Fruit fly (Drosophila melanogaster): ENCODE results near the gene Tgt.
A peak's percentile ranks its signal among the peaks of the same experiment; 100 is the strongest.

The Tgt gene

DNA sequence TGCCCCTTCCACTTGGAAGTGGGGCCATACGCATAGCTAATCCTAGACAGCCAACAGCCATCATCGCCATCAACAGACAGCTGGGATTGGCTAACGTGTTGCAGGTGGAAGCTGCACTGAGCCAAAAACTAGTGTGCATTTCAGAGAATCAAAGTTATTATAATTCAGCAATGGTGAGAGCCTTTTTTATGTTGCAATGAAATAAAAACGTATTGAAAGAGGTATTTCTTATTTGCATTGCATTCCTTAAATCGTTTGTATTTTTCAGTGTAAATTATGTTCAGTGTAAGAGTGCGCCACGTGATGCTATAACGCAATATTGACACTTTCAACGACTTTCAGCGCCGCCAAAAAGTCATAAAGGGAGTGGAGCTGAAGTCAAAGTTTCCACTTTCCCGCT is 29.7 kb downstream of the Tgt start:
- TF ChIP-seq Dfd (GFP tag; optimal IDR thresholded peaks at IDR 0.05) (no peak), pan (optimal IDR thresholded peaks at IDR 0.05) (no peak), CrebA (GFP tag; optimal IDR thresholded peaks at IDR 0.05; ENCODE audit: borderline replicate concordance) (no peak), dl (GFP tag; optimal IDR thresholded peaks at IDR 0.05; ENCODE audit: insufficient read depth in 1 of 2, partially characterized antibody in 2 of 2) (no peak), brk (GFP tag; optimal IDR thresholded peaks at IDR 0.05) (no peak), Rel (GFP tag; optimal IDR thresholded peaks at IDR 0.05) (no peak), Rel (tag; optimal IDR thresholded peaks at IDR 0.05) (no peak), jim (GFP tag; optimal IDR thresholded peaks at IDR 0.05) (no peak), lola (GFP tag; optimal IDR thresholded peaks at IDR 0.05) (no peak), Dif (GFP tag; optimal IDR thresholded peaks at IDR 0.05; ENCODE audit: partially characterized antibody) (no peak)

DNA sequence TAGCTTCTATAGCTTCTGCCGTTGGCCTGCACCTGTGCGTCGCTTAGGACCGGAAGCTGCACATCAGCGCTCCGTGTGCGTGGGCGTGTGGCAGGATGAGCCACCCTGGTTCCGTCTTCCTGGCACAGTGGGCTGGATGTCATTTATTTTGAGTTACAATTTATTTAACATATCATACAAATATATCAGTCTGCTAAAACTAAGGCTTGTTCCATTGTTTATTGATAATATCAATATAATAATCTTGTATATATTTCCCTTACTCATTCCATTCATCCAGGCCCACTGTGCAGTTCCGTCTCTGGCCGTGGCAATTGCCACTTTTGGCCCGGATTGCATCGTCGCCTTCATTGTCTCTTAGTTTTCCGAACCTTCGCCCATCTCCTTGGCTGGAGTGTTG is 30.6 kb downstream of the Tgt start:
- TF ChIP-seq N (GFP tag; optimal IDR thresholded peaks at IDR 0.05) (no peak), CG9705 (GFP tag; optimal IDR thresholded peaks at IDR 0.05) (no peak)

DNA sequence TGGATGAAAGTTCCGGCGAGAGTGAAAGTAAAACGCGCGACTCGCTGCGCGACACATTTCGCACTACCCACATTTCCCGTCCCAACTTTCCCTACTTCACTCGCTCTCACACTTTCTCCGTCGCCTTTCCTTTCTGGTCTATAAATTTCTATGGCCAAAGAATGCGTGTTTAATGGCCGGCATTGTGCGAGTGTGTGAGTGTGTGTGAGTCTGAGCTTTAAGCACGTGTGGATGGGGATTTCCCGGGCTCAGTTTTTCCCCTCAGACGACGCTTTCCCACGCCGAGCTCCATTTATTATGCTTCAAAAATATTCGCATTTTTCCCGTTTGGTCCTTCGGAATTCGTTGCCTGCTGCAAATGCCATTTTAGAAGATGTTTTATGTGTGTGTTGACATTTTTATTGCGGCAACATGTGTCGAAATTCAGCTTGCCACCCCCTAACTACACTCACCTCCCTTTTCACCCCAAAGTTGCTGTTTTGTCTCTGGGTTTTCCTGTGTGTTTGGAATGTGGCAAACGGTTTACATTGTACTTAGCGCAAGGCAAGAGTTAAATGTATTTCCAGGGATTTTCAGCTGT is 33.3 kb downstream of the Tgt start:
- TF ChIP-seq h (GFP tag; optimal IDR thresholded peaks at IDR 0.05) (no peak), Myc (optimal IDR thresholded peaks at IDR 0.05) (no peak), Dfd (GFP tag; optimal IDR thresholded peaks at IDR 0.05) (no peak), Sp1 (GFP tag; optimal IDR thresholded peaks at IDR 0.05) (no peak), Mio (GFP tag; optimal IDR thresholded peaks at IDR 0.05) (no peak), Rel (GFP tag; optimal IDR thresholded peaks at IDR 0.05) (no peak), Rel (tag; optimal IDR thresholded peaks at IDR 0.05) (no peak)

DNA sequence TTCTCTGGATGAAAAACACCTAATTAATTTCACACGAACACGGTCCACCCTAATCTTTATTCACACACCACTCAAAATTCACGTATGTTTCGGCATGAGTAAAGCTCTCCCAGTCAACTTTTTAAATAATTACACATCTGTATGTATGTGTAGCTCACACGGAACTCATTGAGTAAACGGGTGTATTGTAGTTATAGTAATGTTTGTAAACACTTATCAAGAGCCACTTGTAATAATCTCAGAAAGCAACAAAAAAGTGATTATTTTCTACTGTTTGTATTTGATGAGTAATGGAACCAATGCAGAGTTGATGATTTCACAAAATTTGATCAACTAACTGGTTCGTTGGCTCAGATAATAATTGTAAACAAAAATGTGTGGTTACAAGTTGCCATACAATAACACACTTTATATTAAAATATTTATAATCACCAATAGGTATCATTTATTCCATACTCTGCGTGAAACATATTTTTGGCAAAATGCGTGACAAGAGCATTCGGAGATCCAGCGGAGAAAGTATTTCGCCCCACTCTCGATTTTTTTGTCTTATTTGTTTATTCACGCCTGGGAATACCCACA is 34.1 kb downstream of the Tgt start:
- TF ChIP-seq Dfd (GFP tag; optimal IDR thresholded peaks at IDR 0.05), result no peak
- TF ChIP-seq lola (GFP tag; optimal IDR thresholded peaks at IDR 0.05), result no peak
- peak; percentile 42 for TF ChIP-seq OdsH (GFP tag; optimal IDR thresholded peaks at IDR 0.05)
- peak; percentile 25 for TF ChIP-seq pan (optimal IDR thresholded peaks at IDR 0.05)

- no peak for TF ChIP-seq woc (GFP tag; optimal IDR thresholded peaks at IDR 0.05)
- TF ChIP-seq sage (GFP tag; optimal IDR thresholded peaks at IDR 0.05), result no peak
- no peak for TF ChIP-seq sv (GFP tag; optimal IDR thresholded peaks at IDR 0.05)
- TF ChIP-seq Jra (GFP tag; optimal IDR thresholded peaks at IDR 0.05), result no peak
- no peak for TF ChIP-seq usp (GFP tag; optimal IDR thresholded peaks at IDR 0.05)
- no peak for TF ChIP-seq Vsx2 (GFP tag; optimal IDR thresholded peaks at IDR 0.05; ENCODE audit: partially characterized antibody)
- no peak for TF ChIP-seq Sp1 (GFP tag; optimal IDR thresholded peaks at IDR 0.05)
- no peak for TF ChIP-seq Hr78 (GFP tag; optimal IDR thresholded peaks at IDR 0.05)
- TF ChIP-seq Dfd (GFP tag; optimal IDR thresholded peaks at IDR 0.05), result no peak
- TF ChIP-seq dsf (GFP tag; optimal IDR thresholded peaks at IDR 0.05; ENCODE audit: borderline replicate concordance), result no peak
- no peak for TF ChIP-seq CrebA (GFP tag; optimal IDR thresholded peaks at IDR 0.05; ENCODE audit: borderline replicate concordance)
- no peak for TF ChIP-seq fru (GFP tag; optimal IDR thresholded peaks at IDR 0.05)
- TF ChIP-seq dmrt93B (GFP tag; optimal IDR thresholded peaks at IDR 0.05), result no peak
- TF ChIP-seq pan (optimal IDR thresholded peaks at IDR 0.05), result no peak
- TF ChIP-seq Dif (GFP tag; optimal IDR thresholded peaks at IDR 0.05; ENCODE audit: partially characterized antibody), result no peak
These were observed 34.6 kb downstream of the Tgt start for dm6 chr2L:1218475-1218874.

- TF ChIP-seq Sp1 (GFP tag; optimal IDR thresholded peaks at IDR 0.05) (no peak), CrebA (GFP tag; optimal IDR thresholded peaks at IDR 0.05; ENCODE audit: borderline replicate concordance) (no peak), CG32264 (GFP tag; optimal IDR thresholded peaks at IDR 0.05) (no peak), Hr78 (GFP tag; optimal IDR thresholded peaks at IDR 0.05) (no peak), fru (GFP tag; optimal IDR thresholded peaks at IDR 0.05) (no peak), lola (GFP tag; optimal IDR thresholded peaks at IDR 0.05) (no peak), dsf (GFP tag; optimal IDR thresholded peaks at IDR 0.05; ENCODE audit: borderline replicate concordance) (no peak), usp (GFP tag; optimal IDR thresholded peaks at IDR 0.05) (no peak), Vsx2 (GFP tag; optimal IDR thresholded peaks at IDR 0.05; ENCODE audit: partially characterized antibody) (no peak), dl (GFP tag; optimal IDR thresholded peaks at IDR 0.05; ENCODE audit: insufficient read depth in 1 of 2, partially characterized antibody in 2 of 2) (no peak), h (GFP tag; optimal IDR thresholded peaks at IDR 0.05) (no peak), sage (GFP tag; optimal IDR thresholded peaks at IDR 0.05) (no peak), pan (optimal IDR thresholded peaks at IDR 0.05) (no peak), OdsH (GFP tag; optimal IDR thresholded peaks at IDR 0.05) (no peak), brk (GFP tag; optimal IDR thresholded peaks at IDR 0.05) (no peak), CG9705 (GFP tag; optimal IDR thresholded peaks at IDR 0.05) (no peak), Mio (GFP tag; optimal IDR thresholded peaks at IDR 0.05) (no peak), tai (GFP tag; optimal IDR thresholded peaks at IDR 0.05) (no peak), br (GFP tag; optimal IDR thresholded peaks at IDR 0.05) (no peak), woc (GFP tag; optimal IDR thresholded peaks at IDR 0.05) (no peak)
These were observed 35.1 kb downstream of the Tgt start, which contains the start of gene CG42329 for dm6 chr2L:1218993-1219392. CG42329 (plus strand) TSS chr2L:1219293.
